Fruit fly (Drosophila melanogaster) whole organism, embryonic: ENCODE measurements around the gene CG7406.
A peak's percentile ranks its signal among the peaks of the same experiment; 100 is the strongest.

Experiments used
- Abd-B ChIP-seq: fragments of 200-800 bp; sonication (Bioruptor generic); optimal IDR thresholded peaks from 2 replicates; lab custom pipeline; 2018; ENCODE audit warnings: missing biosample characterization, mild to moderate bottlenecking, missing genetic modification characterization, moderate library complexity
- Awh ChIP-seq: fragments of 200-800 bp; sonication (Bioruptor generic); IDR thresholded peaks from 2 replicates; pipeline ENCODE4, ENCODE4 v1.3.6; 2022; ENCODE audit warnings: missing biosample characterization, missing genetic modification characterization
- CG10267 ChIP-seq: fragments of 200-800 bp; sonication (Bioruptor generic); optimal IDR thresholded peaks from 2 replicates; lab custom pipeline; 2018; ENCODE audit warnings: missing biosample characterization, mild to moderate bottlenecking, missing genetic modification characterization, moderate library complexity
- CG10431 ChIP-seq: fragments of 200-800 bp; sonication (Bioruptor generic); optimal IDR thresholded peaks from 3 replicates; lab custom pipeline; 2018; ENCODE audit warnings: missing biosample characterization, mild to moderate bottlenecking, missing genetic modification characterization
- CG10979 ChIP-seq: fragments of 200-800 bp; sonication (Bioruptor generic); optimal IDR thresholded peaks from 2 replicates; lab custom pipeline; 2018; ENCODE audit warnings: missing biosample characterization, mild to moderate bottlenecking, missing genetic modification characterization, moderate library complexity
- CG1233 ChIP-seq: fragments of 200-800 bp; sonication (Bioruptor generic); optimal IDR thresholded peaks from 4 replicates; lab custom pipeline; 2018; ENCODE audit warnings: missing biosample characterization, mild to moderate bottlenecking, missing genetic modification characterization
- CG12391 ChIP-seq: fragments of 200-800 bp; sonication (Bioruptor generic); optimal IDR thresholded peaks from 3 replicates; lab custom pipeline; 2018; ENCODE audit warnings: missing biosample characterization, mild to moderate bottlenecking, missing genetic modification characterization, moderate library complexity
- CG12659 ChIP-seq: fragments of 200-800 bp; sonication (Bioruptor generic); optimal IDR thresholded peaks from 3 replicates; lab custom pipeline; 2017; ENCODE audit warnings: mild to moderate bottlenecking, missing biosample characterization, missing genetic modification reagents, missing genetic modification characterization
- CG13123 ChIP-seq: fragments of 200-800 bp; sonication (Bioruptor generic); optimal IDR thresholded peaks from 2 replicates; lab custom pipeline; 2016; ENCODE audit warnings: missing biosample characterization, missing genetic modification characterization
- CG13287 ChIP-seq: fragments of 200-800 bp; sonication (Bioruptor generic); IDR thresholded peaks from 2 replicates; pipeline ENCODE4 v1.3.6; 2022; ENCODE audit warnings: missing biosample characterization, missing genetic modification characterization; ENCODE audit not compliant: partially characterized antibody
- CG14965 ChIP-seq: fragments of 200-800 bp; sonication (Bioruptor generic); optimal IDR thresholded peaks from 2 replicates; lab custom pipeline; 2016; ENCODE audit warnings: missing biosample characterization, missing genetic modification characterization, borderline replicate concordance
- CG17359 ChIP-seq: fragments of 200-800 bp; sonication (Bioruptor generic); optimal IDR thresholded peaks from 3 replicates; lab custom pipeline; 2018; ENCODE audit warnings: missing biosample characterization, mild to moderate bottlenecking, missing genetic modification characterization, moderate library complexity
- CG17802 ChIP-seq: fragments of 200-800 bp; sonication (Bioruptor generic); optimal IDR thresholded peaks from 2 replicates; lab custom pipeline; 2018; ENCODE audit warnings: missing biosample characterization, mild to moderate bottlenecking, missing genetic modification characterization, moderate library complexity
- CG2712 ChIP-seq: fragments of 200-800 bp; optimal IDR thresholded peaks from 3 replicates; lab custom pipeline; 2019; ENCODE audit warnings: missing biosample characterization, mild to moderate bottlenecking, missing genetic modification characterization, moderate library complexity
- CG31365 ChIP-seq: fragments of 200-800 bp; sonication (Bioruptor generic); optimal IDR thresholded peaks from 2 replicates; lab custom pipeline; 2018; ENCODE audit warnings: missing biosample characterization, mild to moderate bottlenecking, missing genetic modification characterization
- CG32767 ChIP-seq: fragments of 200-800 bp; sonication (Bioruptor generic); IDR thresholded peaks from 2 replicates; pipeline ENCODE4 v1.3.6; 2022; ENCODE audit warnings: missing biosample characterization, missing genetic modification characterization
- CG33213 ChIP-seq: fragments of 200-800 bp; sonication (Bioruptor generic); optimal IDR thresholded peaks from 3 replicates; lab custom pipeline; 2016; ENCODE audit warnings: missing biosample characterization, missing genetic modification characterization
- CG4707 ChIP-seq: fragments of 200-800 bp; sonication (Bioruptor generic); optimal IDR thresholded peaks from 2 replicates; lab custom pipeline; 2018; ENCODE audit warnings: missing biosample characterization, mild to moderate bottlenecking, missing genetic modification characterization, moderate library complexity
- CG5180 ChIP-seq: fragments of 200-800 bp; sonication (Bioruptor generic); optimal IDR thresholded peaks from 3 replicates; lab custom pipeline; 2017; ENCODE audit warnings: missing biosample characterization, missing genetic modification characterization, mild to moderate bottlenecking, moderate library complexity, missing genetic modification reagents
- CG8290 ChIP-seq, 3 experiments: fragments of 200-800 bp; sonication (Bioruptor generic); optimal IDR thresholded peaks; 2 replicates each; lab custom pipeline; 2016 to 2019; ENCODE audit warnings: missing biosample characterization in 3 of 3, missing genetic modification characterization in 3 of 3, mild to moderate bottlenecking in 2 of 3, moderate library complexity in 1 of 3
- CG8388 ChIP-seq: fragments of 200-800 bp; sonication (Bioruptor generic); optimal IDR thresholded peaks from 2 replicates; lab custom pipeline; 2019; ENCODE audit warnings: missing biosample characterization, mild to moderate bottlenecking, missing genetic modification characterization, moderate library complexity
- CG9437 ChIP-seq: fragments of 200-800 bp; sonication (Bioruptor generic); optimal IDR thresholded peaks from 2 replicates; lab custom pipeline; 2018; ENCODE audit warnings: missing biosample characterization, mild to moderate bottlenecking, missing genetic modification characterization
- CG9609 ChIP-seq: fragments of 200-800 bp; sonication (Bioruptor generic); optimal IDR thresholded peaks from 3 replicates; lab custom pipeline; 2016; ENCODE audit warnings: missing biosample characterization, missing genetic modification characterization
- CG9817 ChIP-seq: fragments of 200-800 bp; sonication (Bioruptor generic); optimal IDR thresholded peaks from 2 replicates; lab custom pipeline; 2018; ENCODE audit warnings: missing biosample characterization, mild to moderate bottlenecking, missing genetic modification characterization, moderate library complexity
- CkIIα-i1 ChIP-seq: fragments of 200-800 bp; sonication (Bioruptor generic); IDR thresholded peaks from 2 replicates; pipeline ENCODE4 v1.3.6; 2022; ENCODE audit warnings: missing biosample characterization, missing genetic modification characterization
- D19A ChIP-seq: fragments of 200-800 bp; optimal IDR thresholded peaks from 3 replicates; lab custom pipeline; 2019; ENCODE audit warnings: missing biosample characterization, mild to moderate bottlenecking, missing genetic modification characterization, moderate library complexity
- Deaf1 ChIP-seq: fragments of 200-800 bp; optimal IDR thresholded peaks from 3 replicates; lab custom pipeline; 2019; ENCODE audit warnings: missing biosample characterization, mild to moderate bottlenecking, missing genetic modification characterization, moderate library complexity
- Ets97D ChIP-seq: fragments of 200-800 bp; sonication (Bioruptor generic); optimal IDR thresholded peaks from 3 replicates; lab custom pipeline; 2016; ENCODE audit warnings: missing biosample characterization, missing genetic modification characterization
- GATAe ChIP-seq: fragments of 200-800 bp; sonication (Bioruptor generic); conservative IDR thresholded peaks from 2 replicates; pipeline ENCODE4 v1.3.6; 2022; ENCODE audit warnings: missing biosample characterization, missing genetic modification characterization
- H2.0 ChIP-seq: fragments of 200-800 bp; sonication (Bioruptor generic); IDR thresholded peaks from 2 replicates; pipeline ENCODE4 v1.3.6; 2022; ENCODE audit warnings: missing biosample characterization, missing genetic modification characterization
- HLH4C ChIP-seq: fragments of 200-800 bp; sonication (Bioruptor generic); IDR thresholded peaks from 3 replicates; pipeline ENCODE4 v1.3.6; 2022; ENCODE audit warnings: missing biosample characterization, missing genetic modification characterization; ENCODE audit not compliant: partially characterized antibody
- Hr39 ChIP-seq: fragments of >200 bp; optimal IDR thresholded peaks from 2 replicates; lab custom pipeline; 2017
- Mes4 ChIP-seq: fragments of 200-800 bp; sonication (Bioruptor generic); optimal IDR thresholded peaks from 2 replicates; lab custom pipeline; 2016; ENCODE audit warnings: missing biosample characterization, missing genetic modification characterization
- Pdp1 ChIP-seq, 2 experiments: fragments of 200-800 bp; sonication (Bioruptor generic); optimal IDR thresholded peaks; 3 replicates each; lab custom pipeline; 2016; ENCODE audit warnings: missing biosample characterization in 2 of 2, missing genetic modification characterization in 2 of 2, mild to moderate bottlenecking in 1 of 2, moderate library complexity in 1 of 2
- Six4 ChIP-seq: fragments of 200-800 bp; sonication (Bioruptor generic); optimal IDR thresholded peaks from 2 replicates; lab custom pipeline; 2016; ENCODE audit warnings: missing biosample characterization, missing genetic modification characterization
- Ssrp ChIP-seq: fragments of 200-800 bp; sonication (Bioruptor generic); optimal IDR thresholded peaks from 2 replicates; lab custom pipeline; 2018; ENCODE audit warnings: missing biosample characterization, mild to moderate bottlenecking, missing genetic modification characterization, moderate library complexity
- aop ChIP-seq: fragments of 200-800 bp; sonication (Bioruptor generic); IDR thresholded peaks from 2 replicates; pipeline ENCODE4 v1.3.6; 2022; ENCODE audit warnings: missing biosample characterization, missing genetic modification characterization
- btn ChIP-seq: fragments of 200-800 bp; sonication (Bioruptor generic); optimal IDR thresholded peaks from 2 replicates; lab custom pipeline; 2016; ENCODE audit warnings: missing biosample characterization, missing genetic modification characterization
- chinmo ChIP-seq: fragments of 200-800 bp; sonication (Bioruptor generic); IDR thresholded peaks from 4 replicates; pipeline ENCODE4 v1.3.6; 2022; ENCODE audit warnings: missing biosample characterization, missing genetic modification characterization; ENCODE audit not compliant: partially characterized antibody
- fd102C ChIP-seq: fragments of 200-800 bp; sonication (Bioruptor generic); optimal IDR thresholded peaks from 2 replicates; lab custom pipeline; 2018; ENCODE audit warnings: missing biosample characterization, mild to moderate bottlenecking, missing genetic modification characterization, moderate library complexity
- fu2 ChIP-seq: fragments of 200-800 bp; sonication (Bioruptor generic); optimal IDR thresholded peaks from 2 replicates; lab custom pipeline; 2016; ENCODE audit warnings: missing biosample characterization, missing genetic modification characterization
- jumu ChIP-seq: fragments of 200-800 bp; sonication (Bioruptor generic); optimal IDR thresholded peaks from 3 replicates; lab custom pipeline; 2016; ENCODE audit warnings: missing biosample characterization, missing genetic modification characterization
- scrt ChIP-seq: fragments of 200-800 bp; sonication (Bioruptor generic); optimal IDR thresholded peaks from 2 replicates; lab custom pipeline; 2018; ENCODE audit warnings: missing biosample characterization, mild to moderate bottlenecking, missing genetic modification characterization, moderate library complexity
- shn ChIP-seq: fragments of 200-800 bp; sonication (Bioruptor generic); optimal IDR thresholded peaks from 3 replicates; lab custom pipeline; 2016; ENCODE audit warnings: missing biosample characterization, missing genetic modification characterization
- sug ChIP-seq: fragments of 200-800 bp; optimal IDR thresholded peaks from 2 replicates; lab custom pipeline; 2019; ENCODE audit warnings: missing biosample characterization, mild to moderate bottlenecking, missing genetic modification characterization, moderate library complexity
- trem ChIP-seq: fragments of 200-800 bp; optimal IDR thresholded peaks from 3 replicates; lab custom pipeline; 2019; ENCODE audit warnings: missing biosample characterization, mild to moderate bottlenecking, missing genetic modification characterization, moderate library complexity
- twi ChIP-seq: fragments of 200-800 bp; optimal IDR thresholded peaks from 2 replicates; lab custom pipeline; 2019; ENCODE audit warnings: missing biosample characterization, mild to moderate bottlenecking, missing genetic modification characterization, moderate library complexity

Gene CG7406

dm6 chrX:19096179-19096578, 18.7 kb downstream of the CG7406 start:
- TF ChIP-seq CG31365 (tag; lab: Kevin White, UChicago) (no peak), CG5180 (GFP tag; lab: Kevin White, UChicago) (peak; percentile 95), CG12659 (GFP tag; lab: Kevin White, UChicago) (no peak), CG9437 (GFP tag; lab: Kevin White, UChicago) (no peak), fu2 (GFP tag; lab: Kevin White, UChicago) (no peak)

- peak in 1 of 2 experiments; percentile 30 for TF ChIP-seq Pdp1 (GFP tag; optimal IDR thresholded peaks at IDR 0.05; lab: Kevin White, UChicago)
- no peak for TF ChIP-seq CG33213
- TF ChIP-seq CG13123 (GFP tag; lab: Kevin White, UChicago), result no peak
- TF ChIP-seq aop (GFP tag; lab: Robert Waterston, UW), result no peak
- peak; percentile 38 for TF ChIP-seq CG17359 (tag; lab: Kevin White, UChicago)
- peak; percentile 40 for TF ChIP-seq CG10979 (tag; lab: Kevin White, UChicago)
- TF ChIP-seq GATAe, result no peak
- peak; percentile 56 for TF ChIP-seq Abd-B
- TF ChIP-seq fd102C (GFP tag; lab: Kevin White, UChicago), result no peak
- no peak for TF ChIP-seq CG32767
- TF ChIP-seq Deaf1, result no peak
- TF ChIP-seq CG9817 (tag; lab: Kevin White, UChicago), result peak; percentile 37
- TF ChIP-seq D19A (tag; lab: Kevin White, UChicago), result peak; percentile 9
- TF ChIP-seq HLH4C (GFP tag; lab: Robert Waterston, UW), result no peak
- TF ChIP-seq Ssrp (tag; lab: Kevin White, UChicago), result peak; percentile 20
- no peak for TF ChIP-seq Six4 (GFP tag; lab: Kevin White, UChicago)
- TF ChIP-seq sug (tag; lab: Kevin White, UChicago), result peak; percentile 49
- no peak for TF ChIP-seq Awh
- peak; percentile 19 for TF ChIP-seq CG8388
- no peak for TF ChIP-seq twi
- TF ChIP-seq CG12391 (tag; lab: Kevin White, UChicago), result peak; percentile 29
- peak; percentile 39 for TF ChIP-seq CG2712 (tag; lab: Kevin White, UChicago)
- TF ChIP-seq CG8290 (GFP tag; optimal IDR thresholded peaks at IDR 0.05; lab: Kevin White, UChicago), result no peak
- peak in 1 of 2 experiments; percentile 24 for TF ChIP-seq CG8290 (tag; optimal IDR thresholded peaks at IDR 0.05; lab: Kevin White, UChicago)
- no peak for TF ChIP-seq CG10431 (GFP tag; lab: Kevin White, UChicago)
- TF ChIP-seq CkIIα-i1 (GFP tag; lab: Robert Waterston, UW), result no peak
- no peak for TF ChIP-seq H2.0 (GFP tag; lab: Robert Waterston, UW)
- TF ChIP-seq CG1233 (GFP tag; lab: Kevin White, UChicago), result peak; percentile 16
- no peak for TF ChIP-seq CG10267
- no peak for TF ChIP-seq CG9609 (GFP tag; lab: Kevin White, UChicago)
- TF ChIP-seq trem, result no peak
- no peak for TF ChIP-seq CG14965 (GFP tag; lab: Kevin White, UChicago)
- TF ChIP-seq Ets97D (GFP tag; lab: Kevin White, UChicago), result no peak
- no peak for TF ChIP-seq chinmo (GFP tag; lab: Robert Waterston, UW)
- TF ChIP-seq Mes4, result no peak
- no peak for TF ChIP-seq CG4707 (GFP tag; lab: Kevin White, UChicago)
- TF ChIP-seq shn (GFP tag; lab: Kevin White, UChicago), result peak; percentile 17
- no peak for TF ChIP-seq CG13287
- TF ChIP-seq jumu, result no peak
- TF ChIP-seq btn (GFP tag; lab: Kevin White, UChicago), result no peak
- TF ChIP-seq scrt, result peak; percentile 40
- no peak for TF ChIP-seq CG17802 (tag; lab: Kevin White, UChicago)
- TF ChIP-seq Hr39 (lab: Kevin White, UChicago), result no peak
Measured at dm6 chrX:19106842-19107557, 29.5 kb downstream of the CG7406 start.
